Worm (Caenorhabditis elegans) whole organism, L1 larva: Measurements from ENCODE around the gene C01G12.5.

ENCODE experiments used
- C16A3.4 ChIP-seq: fragments of 150-350 bp; optimal IDR thresholded peaks from 2 replicates; lab custom pipeline; 2014; ENCODE audit warnings: missing biosample characterization, missing genetic modification characterization
- Y116A8C.19 ChIP-seq: sonication (generic microtip); optimal IDR thresholded peaks from 2 replicates; lab custom pipeline; 2016; ENCODE audit warnings: missing compliant biosample characterization, missing genetic modification characterization, borderline replicate concordance
- aha-1 ChIP-seq: fragments of 150-350 bp; optimal IDR thresholded peaks from 2 replicates; lab custom pipeline; 2014; ENCODE audit warnings: missing biosample characterization, missing genetic modification characterization
- ama-1 ChIP-seq: fragments of 150-350 bp; optimal IDR thresholded peaks from 2 replicates; lab custom pipeline; 2014
- blmp-1 ChIP-seq: fragments of 150-350 bp; optimal IDR thresholded peaks from 2 replicates; lab custom pipeline; 2014; ENCODE audit warnings: missing biosample characterization, missing genetic modification characterization
- ceh-90 ChIP-seq: sonication (generic microtip); optimal IDR thresholded peaks from 2 replicates; lab custom pipeline; 2016; ENCODE audit warnings: missing genetic modification characterization, missing compliant biosample characterization
- dsc-1 ChIP-seq: sonication (generic microtip); optimal IDR thresholded peaks from 2 replicates; lab custom pipeline; 2016; ENCODE audit warnings: mild to moderate bottlenecking, missing genetic modification characterization, missing compliant biosample characterization
- efl-1 ChIP-seq, 4 experiments: fragments of 150-350 bp; optimal IDR thresholded peaks in 3 of 4; peaks in 1 of 4; 1 replicate in 1 of 4; 2 replicates in 3 of 4; lab custom pipeline; 2014; ENCODE audit warnings: missing biosample characterization in 2 of 4, missing genetic modification characterization in 2 of 4, missing genetic modification reagents in 2 of 4
- egl-27 ChIP-seq, 2 experiments: fragments of 150-350 bp in 1 of 2; sonication (generic microtip); optimal IDR thresholded peaks; 3 replicates each; lab custom pipeline; 2017 to 2018; ENCODE audit warnings: missing biosample characterization in 2 of 2, missing genetic modification characterization in 2 of 2, missing genetic modification reagents in 2 of 2
- elt-2 ChIP-seq: sonication (generic microtip); optimal IDR thresholded peaks from 2 replicates; lab custom pipeline; 2016; ENCODE audit warnings: missing genetic modification characterization, mild to moderate bottlenecking, inconsistent platforms, missing compliant biosample characterization, missing genetic modification reagents
- elt-3 ChIP-seq, 6 experiments: fragments of 150-350 bp in 1 of 6; sonication (generic microtip); optimal IDR thresholded peaks; 2 replicates each; lab custom pipeline; 2017 to 2018; ENCODE audit warnings: missing biosample characterization in 6 of 6, missing genetic modification characterization in 6 of 6, inconsistent platforms in 1 of 6
- grh-1 ChIP-seq: fragments of 200-800 bp; sonication (Bioruptor generic); IDR thresholded peaks from 2 replicates; pipeline ENCODE4 v1.3.6; 2022; ENCODE audit warnings: missing genetic modification reagents, missing genetic modification characterization, missing compliant biosample characterization
- hlh-4 ChIP-seq: sonication (generic microtip); optimal IDR thresholded peaks from 2 replicates; lab custom pipeline; 2016; ENCODE audit warnings: mild to moderate bottlenecking, missing genetic modification characterization, missing compliant biosample characterization
- hpl-2 ChIP-seq: fragments of 150-350 bp; optimal IDR thresholded peaks from 2 replicates; lab custom pipeline; 2014; ENCODE audit warnings: missing biosample characterization, missing genetic modification reagents, missing genetic modification characterization
- irx-1 ChIP-seq: sonication (generic microtip); optimal IDR thresholded peaks from 2 replicates; lab custom pipeline; 2016; ENCODE audit warnings: missing genetic modification characterization, missing compliant biosample characterization
- isw-1 ChIP-seq: fragments of 200-800 bp; sonication (Bioruptor generic); IDR thresholded peaks from 2 replicates; pipeline ENCODE4 v1.3.6; 2022; ENCODE audit warnings: missing genetic modification characterization, missing compliant biosample characterization
- lin-13 ChIP-seq: fragments of 150-350 bp; optimal IDR thresholded peaks from 2 replicates; lab custom pipeline; 2014; ENCODE audit warnings: missing biosample characterization, missing genetic modification reagents, missing genetic modification characterization
- lin-14 ChIP-seq: fragments of 200-800 bp; sonication (Bioruptor generic); optimal IDR thresholded peaks from 2 replicates; lab custom pipeline; 2018; ENCODE audit warnings: mild to moderate bottlenecking, missing genetic modification characterization, moderate library complexity, missing compliant biosample characterization
- lin-15B ChIP-seq: fragments of 150-350 bp; sonication (generic microtip); optimal IDR thresholded peaks from 3 replicates; lab custom pipeline; 2014; ENCODE audit warnings: missing biosample characterization, missing genetic modification characterization
- lin-35 ChIP-seq, 2 experiments: fragments of 150-350 bp; optimal IDR thresholded peaks; 2 replicates each; lab custom pipeline; 2014; ENCODE audit warnings: missing biosample characterization in 2 of 2, missing genetic modification characterization in 2 of 2, missing genetic modification reagents in 2 of 2
- lin-39 ChIP-seq: fragments of 150-350 bp; optimal IDR thresholded peaks from 2 replicates; lab custom pipeline; 2014; ENCODE audit warnings: missing biosample characterization, missing genetic modification reagents, missing genetic modification characterization
- lir-3 ChIP-seq: sonication (generic microtip); optimal IDR thresholded peaks from 2 replicates; lab custom pipeline; 2016; ENCODE audit warnings: mild to moderate bottlenecking, missing genetic modification characterization, moderate library complexity, missing compliant biosample characterization; ENCODE audit not compliant: poor library complexity
- lsy-2 ChIP-seq, 2 experiments: fragments of 150-350 bp; optimal IDR thresholded peaks; 2 replicates each; lab custom pipeline; 2014; ENCODE audit warnings: missing biosample characterization in 2 of 2, missing genetic modification characterization in 2 of 2
- mep-1 ChIP-seq: fragments of 150-350 bp; optimal IDR thresholded peaks from 2 replicates; lab custom pipeline; 2014; ENCODE audit warnings: missing biosample characterization, missing genetic modification characterization
- nhr-19 ChIP-seq: fragments of 200-800 bp; sonication (Bioruptor generic); conservative IDR thresholded peaks from 2 replicates; pipeline ENCODE4 v1.3.6; 2022; ENCODE audit warnings: missing genetic modification characterization, missing compliant biosample characterization
- nhr-20 ChIP-seq: sonication (generic microtip); optimal IDR thresholded peaks from 2 replicates; lab custom pipeline; 2016; ENCODE audit warnings: mild to moderate bottlenecking, missing genetic modification characterization, missing compliant biosample characterization
- nhr-237 ChIP-seq: fragments of 150-350 bp; optimal IDR thresholded peaks from 2 replicates; lab custom pipeline; 2014; ENCODE audit warnings: missing biosample characterization, missing genetic modification characterization
- nhr-28 ChIP-seq: fragments of 150-350 bp; optimal IDR thresholded peaks from 2 replicates; lab custom pipeline; 2014; ENCODE audit warnings: missing biosample characterization, missing genetic modification characterization
- nhr-71 ChIP-seq: sonication (generic microtip); optimal IDR thresholded peaks from 2 replicates; lab custom pipeline; 2016; ENCODE audit warnings: mild to moderate bottlenecking, missing genetic modification characterization, moderate library complexity, missing compliant biosample characterization
- nhr-76 ChIP-seq: sonication (generic microtip); optimal IDR thresholded peaks from 2 replicates; lab custom pipeline; 2017; ENCODE audit warnings: missing biosample characterization, missing genetic modification characterization
- nhr-84 ChIP-seq: sonication (generic microtip); optimal IDR thresholded peaks from 2 replicates; lab custom pipeline; 2017; ENCODE audit warnings: missing biosample characterization, missing genetic modification characterization
- nhr-85 ChIP-seq: sonication (generic microtip); peaks from one replicate; lab custom pipeline; 2016; ENCODE audit warnings: missing genetic modification characterization, inconsistent platforms, missing compliant biosample characterization
- nhr-90 ChIP-seq: sonication (generic microtip); optimal IDR thresholded peaks from 2 replicates; lab custom pipeline; 2016; ENCODE audit warnings: mild to moderate bottlenecking, missing genetic modification characterization, missing compliant biosample characterization; ENCODE audit not compliant: poor library complexity
- pax-3 ChIP-seq: fragments of 200-800 bp; sonication (Bioruptor generic); optimal IDR thresholded peaks from 2 replicates; lab custom pipeline; 2018; ENCODE audit warnings: mild to moderate bottlenecking, missing genetic modification characterization, moderate library complexity, missing compliant biosample characterization
- skn-1 ChIP-seq: fragments of 150-350 bp; optimal IDR thresholded peaks from 2 replicates; lab custom pipeline; 2014; ENCODE audit warnings: missing biosample characterization, missing genetic modification characterization
- snpc-4 ChIP-seq: fragments of 150-350 bp; optimal IDR thresholded peaks from 2 replicates; lab custom pipeline; 2014; ENCODE audit warnings: missing biosample characterization, missing genetic modification characterization
- snu-23 ChIP-seq: sonication (generic microtip); optimal IDR thresholded peaks from 2 replicates; lab custom pipeline; 2016; ENCODE audit warnings: missing genetic modification characterization, missing compliant biosample characterization
- sup-37 ChIP-seq: fragments of 200-800 bp; sonication (Bioruptor generic); optimal IDR thresholded peaks from 2 replicates; lab custom pipeline; 2018; ENCODE audit warnings: mild to moderate bottlenecking, missing genetic modification characterization, missing compliant biosample characterization
- tbx-2 ChIP-seq: sonication (generic microtip); optimal IDR thresholded peaks from 2 replicates; lab custom pipeline; 2016; ENCODE audit warnings: missing genetic modification characterization, missing compliant biosample characterization
- unc-30 ChIP-seq: sonication (generic microtip); optimal IDR thresholded peaks from 2 replicates; lab custom pipeline; 2017; ENCODE audit warnings: missing biosample characterization, missing genetic modification characterization

C01G12.5 gene

ce11 chrII:14602735-14603134 is 15.4 kb upstream of the C01G12.5 start:
- TF ChIP-seq pax-3 (no peak), C16A3.4 (tag; lab: Kevin White, UChicago) (no peak), irx-1 (tag; lab: Kevin White, UChicago) (no peak), efl-1 (optimal IDR thresholded peaks at IDR 0.05; lab: Kevin White, UChicago) (no peak), efl-1 (GFP tag; optimal IDR thresholded peaks at IDR 0.05 in 1 of 2; lab: Kevin White, UChicago) (peak in 1 of 2 experiments; percentile 51), lin-13 (GFP tag; lab: Kevin White, UChicago) (no peak), unc-30 (tag; lab: Kevin White, UChicago) (no peak), nhr-84 (tag; lab: Kevin White, UChicago) (no peak), nhr-28 (tag; lab: Kevin White, UChicago) (no peak)

- TF ChIP-seq grh-1 (GFP tag; lab: Robert Waterston, UW): no peak
- peak; percentile 63 for TF ChIP-seq ama-1
- no peak for TF ChIP-seq egl-27 (tag; optimal IDR thresholded peaks at IDR 0.05; lab: Kevin White, UChicago)
Measured at ce11 chrII:14600852-14601313, 13.6 kb upstream of the C01G12.5 start, which contains the start of gene tps-2. Gene tps-2 (plus strand): TSS chrII:14600902.

- peak; percentile 59 for TF ChIP-seq snu-23 (GFP tag; lab: Kevin White, UChicago)
- TF ChIP-seq nhr-85 (tag; lab: Kevin White, UChicago): peak; percentile 92
- TF ChIP-seq sup-37 (GFP tag; lab: Kevin White, UChicago): peak; percentile 0
- TF ChIP-seq lsy-2 (tag; optimal IDR thresholded peaks at IDR 0.05; lab: Kevin White, UChicago): peak in 1 of 2 experiments; percentile 10
- TF ChIP-seq snpc-4 (tag; lab: Kevin White, UChicago): no peak
- TF ChIP-seq nhr-19 (GFP tag; lab: Robert Waterston, UW): peak; percentile 31
- TF ChIP-seq elt-3 (tag; optimal IDR thresholded peaks at IDR 0.05; lab: Kevin White, UChicago): peak in 4 of 6 experiments; percentile 33 to 54 (median 39)
- no peak for TF ChIP-seq ceh-90 (tag; lab: Kevin White, UChicago)
- TF ChIP-seq nhr-71 (tag; lab: Kevin White, UChicago): peak; percentile 41
- peak; percentile 18 for TF ChIP-seq C16A3.4 (tag; lab: Kevin White, UChicago)
- TF ChIP-seq nhr-90 (tag; lab: Kevin White, UChicago): peak; percentile 48
- no peak for TF ChIP-seq lin-39 (tag; lab: Kevin White, UChicago)
- no peak for TF ChIP-seq Y116A8C.19 (tag; lab: Kevin White, UChicago)
- TF ChIP-seq tbx-2 (tag; lab: Kevin White, UChicago): no peak
- TF ChIP-seq nhr-20 (tag; lab: Kevin White, UChicago): peak; percentile 61
- TF ChIP-seq ama-1: peak; percentile 22
- TF ChIP-seq nhr-84 (tag; lab: Kevin White, UChicago): no peak
- no peak for TF ChIP-seq nhr-76 (tag; lab: Kevin White, UChicago)
- no peak for TF ChIP-seq isw-1 (GFP tag; lab: Robert Waterston, UW)
- TF ChIP-seq hlh-4 (tag; lab: Kevin White, UChicago): no peak
- no peak for TF ChIP-seq lir-3
- TF ChIP-seq aha-1 (tag; lab: Kevin White, UChicago): no peak
- TF ChIP-seq lin-14 (GFP tag; lab: Kevin White, UChicago): peak; percentile 69
- peak; percentile 7 for TF ChIP-seq elt-2 (tag; lab: Kevin White, UChicago)
- TF ChIP-seq blmp-1: peak; percentile 46
- TF ChIP-seq lin-13 (GFP tag; lab: Kevin White, UChicago): no peak
- no peak for TF ChIP-seq grh-1 (GFP tag; lab: Robert Waterston, UW)
- TF ChIP-seq mep-1: peak; percentile 31
- TF ChIP-seq nhr-237 (tag; lab: Kevin White, UChicago): no peak
- no peak for TF ChIP-seq hpl-2 (GFP tag; lab: Kevin White, UChicago)
- TF ChIP-seq skn-1: no peak
- TF ChIP-seq lin-35 (GFP tag; optimal IDR thresholded peaks at IDR 0.05; lab: Kevin White, UChicago): peak in 1 of 2 experiments; percentile 45
- no peak for TF ChIP-seq dsc-1 (tag; lab: Kevin White, UChicago)
- TF ChIP-seq lin-15B: no peak
- TF ChIP-seq, all 84 proteins: peak for 16
Measured at ce11 chrII:14599933-14600630, 12.8 kb upstream of the C01G12.5 start.
